Fruit fly (Drosophila melanogaster) whole organism, embryonic: ENCODE data around the gene Gad1.

Experiments
- B-H2 ChIP-seq: fragments of 200-800 bp; sonication (Bioruptor generic); optimal IDR thresholded peaks from 2 replicates; lab custom pipeline; 2018; ENCODE audit warnings: missing biosample characterization, mild to moderate bottlenecking, missing genetic modification characterization
- BtbVII ChIP-seq: fragments of 200-800 bp; sonication (Bioruptor generic); optimal IDR thresholded peaks from 3 replicates; lab custom pipeline; 2017; ENCODE audit warnings: missing biosample characterization, mild to moderate bottlenecking, missing genetic modification characterization
- CG10654 ChIP-seq: fragments of 200-800 bp; sonication (Bioruptor generic); optimal IDR thresholded peaks from 2 replicates; lab custom pipeline; 2016; ENCODE audit warnings: missing biosample characterization, missing genetic modification characterization
- CG11695 ChIP-seq: fragments of 200-800 bp; sonication (Bioruptor generic); IDR thresholded peaks from 3 replicates; pipeline ENCODE4 v1.3.6; 2022; ENCODE audit warnings: missing biosample characterization, missing genetic modification characterization
- CG11696 ChIP-seq: fragments of 200-800 bp; sonication (Bioruptor generic); IDR thresholded peaks from 2 replicates; pipeline ENCODE4 v1.3.6; 2022; ENCODE audit warnings: missing biosample characterization, missing genetic modification characterization
- CG12104 ChIP-seq: fragments of 200-800 bp; sonication (Bioruptor generic); optimal IDR thresholded peaks from 3 replicates; lab custom pipeline; 2016; ENCODE audit warnings: missing biosample characterization, missing genetic modification characterization
- CG1233 ChIP-seq: fragments of 200-800 bp; sonication (Bioruptor generic); optimal IDR thresholded peaks from 4 replicates; lab custom pipeline; 2018; ENCODE audit warnings: missing biosample characterization, mild to moderate bottlenecking, missing genetic modification characterization
- CG14050 ChIP-seq: fragments of 200-800 bp; sonication (Bioruptor generic); IDR thresholded peaks from 3 replicates; pipeline ENCODE4 v1.3.6; 2022; ENCODE audit warnings: missing biosample characterization, missing genetic modification characterization
- CG14710 ChIP-seq: fragments of 200-800 bp; sonication (Bioruptor generic); optimal IDR thresholded peaks from 3 replicates; lab custom pipeline; 2019; ENCODE audit warnings: missing biosample characterization, mild to moderate bottlenecking, missing genetic modification characterization, moderate library complexity
- CG14860 ChIP-seq: fragments of 200-800 bp; sonication (Bioruptor generic); IDR thresholded peaks from 3 replicates; pipeline ENCODE4 v1.3.6; 2022; ENCODE audit warnings: missing biosample characterization, missing genetic modification characterization; ENCODE audit not compliant: partially characterized antibody
- CG1792 ChIP-seq: fragments of 200-800 bp; sonication (Bioruptor generic); optimal IDR thresholded peaks from 2 replicates; lab custom pipeline; 2016; ENCODE audit warnings: missing biosample characterization, missing genetic modification characterization
- CG18262 ChIP-seq: fragments of 200-800 bp; optimal IDR thresholded peaks from 3 replicates; lab custom pipeline; 2019; ENCODE audit warnings: missing biosample characterization, mild to moderate bottlenecking, missing genetic modification characterization, moderate library complexity
- CG30403 ChIP-seq: fragments of 200-800 bp; sonication (Bioruptor generic); optimal IDR thresholded peaks from 3 replicates; lab custom pipeline; 2016; ENCODE audit warnings: missing biosample characterization, missing genetic modification characterization
- CG30431 ChIP-seq: fragments of 200-800 bp; sonication (Bioruptor generic); optimal IDR thresholded peaks from 2 replicates; lab custom pipeline; 2017; ENCODE audit warnings: missing biosample characterization, missing genetic modification characterization
- CG3065 ChIP-seq: fragments of 200-800 bp; sonication (Bioruptor generic); optimal IDR thresholded peaks from 2 replicates; lab custom pipeline; 2016; ENCODE audit warnings: missing biosample characterization, missing genetic modification characterization
- CG31441 ChIP-seq: fragments of 200-800 bp; sonication (Bioruptor generic); IDR thresholded peaks from 2 replicates; pipeline ENCODE4 v1.3.6; 2022; ENCODE audit warnings: missing biosample characterization, missing genetic modification characterization
- CG3407 ChIP-seq: fragments of 200-800 bp; sonication (Bioruptor generic); optimal IDR thresholded peaks from 2 replicates; lab custom pipeline; 2018; ENCODE audit warnings: missing biosample characterization, mild to moderate bottlenecking, missing genetic modification characterization
- CG34224 ChIP-seq: fragments of 200-800 bp; sonication (Bioruptor generic); IDR thresholded peaks from 3 replicates; pipeline ENCODE4 v1.3.6; 2022; ENCODE audit warnings: missing biosample characterization, missing genetic modification characterization; ENCODE audit not compliant: partially characterized antibody
- CG4404 ChIP-seq: fragments of 200-800 bp; sonication (Bioruptor generic); IDR thresholded peaks from 2 replicates; pipeline ENCODE4 v1.3.6; 2022; ENCODE audit warnings: missing biosample characterization, missing genetic modification characterization
- CG4617 ChIP-seq: fragments of 200-800 bp; sonication (Bioruptor generic); optimal IDR thresholded peaks from 3 replicates; lab custom pipeline; 2016; ENCODE audit warnings: missing biosample characterization, missing genetic modification characterization, borderline replicate concordance
- CG6683 ChIP-seq: fragments of 200-800 bp; sonication (Bioruptor generic); optimal IDR thresholded peaks from 2 replicates; lab custom pipeline; 2017; ENCODE audit warnings: missing biosample characterization, mild to moderate bottlenecking, missing genetic modification characterization, missing genetic modification reagents
- CG9797 ChIP-seq: fragments of 200-800 bp; sonication (Bioruptor generic); optimal IDR thresholded peaks from 3 replicates; lab custom pipeline; 2018; ENCODE audit warnings: missing biosample characterization, mild to moderate bottlenecking, missing genetic modification characterization
- CG9876 ChIP-seq: fragments of 200-800 bp; sonication (Bioruptor generic); optimal IDR thresholded peaks from 2 replicates; lab custom pipeline; 2016; ENCODE audit warnings: missing biosample characterization, missing genetic modification characterization
- CG9932 ChIP-seq: fragments of 200-800 bp; sonication (Bioruptor generic); IDR thresholded peaks from 2 replicates; pipeline ENCODE4 v1.3.6; 2022; ENCODE audit warnings: missing biosample characterization, missing genetic modification characterization
- D19A ChIP-seq: fragments of 200-800 bp; optimal IDR thresholded peaks from 3 replicates; lab custom pipeline; 2019; ENCODE audit warnings: missing biosample characterization, mild to moderate bottlenecking, missing genetic modification characterization, moderate library complexity
- Dip2 ChIP-seq: fragments of 200-800 bp; sonication (Bioruptor generic); IDR thresholded peaks from 2 replicates; pipeline ENCODE4 v1.3.6; 2022; ENCODE audit warnings: missing biosample characterization, missing genetic modification characterization
- Dll ChIP-seq: fragments of 200-800 bp; sonication (Bioruptor generic); IDR thresholded peaks from 4 replicates; pipeline ENCODE4 v1.3.6; 2022; ENCODE audit warnings: missing biosample characterization, missing genetic modification characterization; ENCODE audit not compliant: partially characterized antibody
- Hmx ChIP-seq: fragments of 200-800 bp; sonication (Bioruptor generic); optimal IDR thresholded peaks from 2 replicates; lab custom pipeline; 2016; ENCODE audit warnings: missing biosample characterization, missing genetic modification characterization
- Hr51 ChIP-seq, 2 experiments: fragments of 200-800 bp; sonication (Bioruptor generic); optimal IDR thresholded peaks; 2 replicates in 1 of 2; 3 replicates in 1 of 2; lab custom pipeline; 2016 to 2018; ENCODE audit warnings: missing biosample characterization in 2 of 2, missing genetic modification characterization in 2 of 2, mild to moderate bottlenecking in 1 of 2, moderate library complexity in 1 of 2
- Jarid2 ChIP-seq: fragments of 200-800 bp; sonication (Bioruptor generic); optimal IDR thresholded peaks from 3 replicates; lab custom pipeline; 2017; ENCODE audit warnings: mild to moderate bottlenecking, missing biosample characterization, missing genetic modification reagents, missing genetic modification characterization
- MBD-R2 ChIP-seq: fragments of 200-800 bp; sonication (Bioruptor generic); IDR thresholded peaks from 2 replicates; pipeline ENCODE4 v1.3.6; 2022; ENCODE audit warnings: missing biosample characterization, missing genetic modification characterization
- MTF-1 ChIP-seq: fragments of 200-800 bp; sonication (Bioruptor generic); optimal IDR thresholded peaks from 2 replicates; lab custom pipeline; 2018; ENCODE audit warnings: missing biosample characterization, mild to moderate bottlenecking, missing genetic modification characterization, borderline replicate concordance
- Mad ChIP-seq: fragments of 200-800 bp; sonication (Bioruptor generic); optimal IDR thresholded peaks from 2 replicates; lab custom pipeline; 2016; ENCODE audit warnings: missing biosample characterization, missing genetic modification characterization
- Six4 ChIP-seq: fragments of 200-800 bp; sonication (Bioruptor generic); optimal IDR thresholded peaks from 2 replicates; lab custom pipeline; 2016; ENCODE audit warnings: missing biosample characterization, missing genetic modification characterization
- amos ChIP-seq: fragments of 200-800 bp; sonication (Bioruptor generic); IDR thresholded peaks from 2 replicates; pipeline ENCODE4 v1.3.6; 2022; ENCODE audit warnings: missing biosample characterization, missing genetic modification characterization; ENCODE audit not compliant: partially characterized antibody
- chn ChIP-seq: fragments of 200-800 bp; sonication (Bioruptor generic); optimal IDR thresholded peaks from 2 replicates; lab custom pipeline; 2016; ENCODE audit warnings: missing biosample characterization, missing genetic modification characterization
- dpn ChIP-seq, 2 experiments: fragments of 200-800 bp; sonication (Bioruptor generic); optimal IDR thresholded peaks; 3 replicates each; lab custom pipeline; 2016; ENCODE audit warnings: missing biosample characterization in 2 of 2, missing genetic modification characterization in 2 of 2
- hkb ChIP-seq, 2 experiments: fragments of 200-800 bp in 1 of 2; fragments of >200 bp in 1 of 2; sonication (Bioruptor generic) in 1 of 2; IDR thresholded peaks in 1 of 2; optimal IDR thresholded peaks in 1 of 2; 2 replicates each; pipeline versions ENCODE4 v1.3.6 to Lab custom; 2017 to 2022; ENCODE audit warnings: missing biosample characterization in 1 of 2, missing genetic modification characterization in 1 of 2
- hth ChIP-seq: fragments of >200 bp; optimal IDR thresholded peaks from 2 replicates; lab custom pipeline; 2017; ENCODE audit warnings: inconsistent platforms
- inv ChIP-seq: fragments of 200-800 bp; sonication (Bioruptor generic); IDR thresholded peaks from 2 replicates; pipeline ENCODE4 v1.3.6; 2022; ENCODE audit warnings: missing biosample characterization, missing genetic modification characterization; ENCODE audit not compliant: partially characterized antibody
- kah ChIP-seq: fragments of 200-800 bp; sonication (Bioruptor generic); optimal IDR thresholded peaks from 2 replicates; lab custom pipeline; 2018; ENCODE audit warnings: missing biosample characterization, mild to moderate bottlenecking, missing genetic modification characterization
- lbe ChIP-seq: fragments of 200-800 bp; sonication (Bioruptor generic); optimal IDR thresholded peaks from 2 replicates; lab custom pipeline; 2016; ENCODE audit warnings: missing biosample characterization, mild to moderate bottlenecking, missing genetic modification characterization
- mam ChIP-seq: fragments of 200-800 bp; sonication (Bioruptor generic); optimal IDR thresholded peaks from 3 replicates; lab custom pipeline; 2016; ENCODE audit warnings: missing biosample characterization, missing genetic modification characterization
- pum ChIP-seq: fragments of 200-800 bp; sonication (Bioruptor generic); optimal IDR thresholded peaks from 2 replicates; lab custom pipeline; 2016; ENCODE audit warnings: missing biosample characterization, missing genetic modification characterization
- sens ChIP-seq: fragments of 200-800 bp; sonication (Bioruptor generic); peaks from one replicate; lab custom pipeline; 2016; ENCODE audit warnings: missing biosample characterization, missing genetic modification characterization
- sisA ChIP-seq: fragments of 200-800 bp; sonication (Bioruptor generic); IDR thresholded peaks from 2 replicates; pipeline ENCODE4 v1.3.6; 2022; ENCODE audit warnings: missing biosample characterization, missing genetic modification characterization
- sna ChIP-seq: fragments of 200-800 bp; sonication (Bioruptor generic); IDR thresholded peaks from 2 replicates; pipeline ENCODE4 v1.3.6; 2022; ENCODE audit warnings: missing biosample characterization, missing genetic modification characterization; ENCODE audit not compliant: partially characterized antibody
- sob ChIP-seq: fragments of 200-800 bp; sonication (Bioruptor generic); IDR thresholded peaks from 2 replicates; pipeline ENCODE4 v1.3.6; 2022; ENCODE audit warnings: missing biosample characterization, missing genetic modification characterization
- tin ChIP-seq: fragments of 200-800 bp; sonication (Bioruptor generic); optimal IDR thresholded peaks from 3 replicates; lab custom pipeline; 2016; ENCODE audit warnings: missing biosample characterization, missing genetic modification characterization
- tx ChIP-seq: fragments of 200-800 bp; sonication (Bioruptor generic); optimal IDR thresholded peaks from 2 replicates; lab custom pipeline; 2016; ENCODE audit warnings: missing biosample characterization, missing genetic modification characterization
- usp ChIP-seq: fragments of >200 bp; optimal IDR thresholded peaks from 2 replicates; lab custom pipeline; 2017; ENCODE audit warnings: missing biosample characterization, missing genetic modification characterization
- vnd ChIP-seq: fragments of 200-800 bp; sonication (Bioruptor generic); IDR thresholded peaks from 3 replicates; pipeline ENCODE4 v1.3.6; 2022; ENCODE audit warnings: missing biosample characterization, missing genetic modification characterization; ENCODE audit not compliant: partially characterized antibody

The Gad1 gene

dm6 chr3L:4080278-4080677, 8.3 kb downstream of the Gad1 start (continued):
- TF ChIP-seq CG9876 (no peak), CG34224 (GFP tag; lab: Robert Waterston, UW) (no peak), vnd (GFP tag; lab: Robert Waterston, UW) (no peak), CG1792 (GFP tag; lab: Kevin White, UChicago) (no peak), CG14710 (tag; lab: Kevin White, UChicago) (peak; percentile 14), CG1233 (GFP tag; lab: Kevin White, UChicago) (no peak), MBD-R2 (no peak), CG9932 (GFP tag; lab: Robert Waterston, UW) (no peak), kah (no peak), CG9797 (GFP tag; lab: Kevin White, UChicago) (no peak), CG18262 (peak; percentile 28), CG30403 (GFP tag; lab: Kevin White, UChicago) (no peak), tin (peak; percentile 4), CG4617 (GFP tag; lab: Kevin White, UChicago) (no peak), dpn (GFP tag; optimal IDR thresholded peaks at IDR 0.05; lab: Kevin White, UChicago) (no peak), Six4 (GFP tag; lab: Kevin White, UChicago) (no peak), Jarid2 (no peak), usp (GFP tag; lab: Kevin White, UChicago) (no peak), CG3407 (GFP tag; lab: Kevin White, UChicago) (no peak), hth (lab: Kevin White, UChicago) (no peak), pum (no peak), CG3065 (GFP tag; lab: Kevin White, UChicago) (no peak), Dll (GFP tag; lab: Robert Waterston, UW) (no peak), B-H2 (no peak), MTF-1 (no peak), amos (no peak), Mad (GFP tag; lab: Kevin White, UChicago) (no peak), CG6683 (GFP tag; lab: Kevin White, UChicago) (no peak), CG10654 (no peak), CG14050 (GFP tag; lab: Robert Waterston, UW) (no peak), CG11696 (GFP tag; lab: Robert Waterston, UW) (no peak), CG12104 (GFP tag; lab: Kevin White, UChicago) (no peak), CG31441 (GFP tag; lab: Robert Waterston, UW) (0 out of 2 replicates have a peak, but pooled peaks have one; percentile 13), Hmx (GFP tag; lab: Kevin White, UChicago) (no peak), tx (no peak), mam (GFP tag; lab: Kevin White, UChicago) (no peak), Hr51 (GFP tag; optimal IDR thresholded peaks at IDR 0.05; lab: Kevin White, UChicago) (no peak), sob (GFP tag; lab: Robert Waterston, UW) (no peak), BtbVII (no peak), hkb (optimal IDR thresholded peaks at IDR 0.05; lab: Kevin White, UChicago) (no peak), hkb (GFP tag; IDR thresholded peaks at IDR 0.05; lab: Robert Waterston, UW) (no peak), sisA (no peak), sens (peak; percentile 83), CG30431 (no peak), D19A (peak; percentile 0), Dip2 (no peak), chn (GFP tag; lab: Kevin White, UChicago) (no peak), inv (GFP tag; lab: Robert Waterston, UW) (no peak), CG14860 (GFP tag; lab: Robert Waterston, UW) (no peak), CG11695 (GFP tag; lab: Robert Waterston, UW) (no peak), sna (GFP tag; lab: Robert Waterston, UW) (no peak), CG4404 (GFP tag; lab: Robert Waterston, UW) (no peak), lbe (no peak)
